Comparison of ENCODE assay signal across 1 fruit fly cellular context in genomic region chrX:2134226-2134880, dm6.
A peak's percentile ranks its signal among the peaks of the same experiment; 100 is the strongest.
TF ChIP-seq lines count a peak whose summit lies in the region.

No protein-coding gene starts in this region.

TF ChIP-seq in whole organism, embryonic, 481 proteins besides CTCF, POLR2A, EP300 and RAD21 (continued from another document and continues in another):
- TF ChIP-seq B-H1 (GFP tag; IDR thresholded peaks at IDR 0.05; lab: Robert Waterston, UW) (peak; percentile 21; the same call in 2 of the 3 replicates), btn (GFP tag; optimal IDR thresholded peaks at IDR 0.05; lab: Kevin White, UChicago) (peak; percentile 9), Dbx (GFP tag; IDR thresholded peaks at IDR 0.05; lab: Robert Waterston, UW) (no peak), CG13123 (GFP tag; optimal IDR thresholded peaks at IDR 0.05; lab: Kevin White, UChicago) (no peak), CG14667 (GFP tag; IDR thresholded peaks at IDR 0.05; lab: Robert Waterston, UW) (peak; percentile 56), tap (tag; optimal IDR thresholded peaks at IDR 0.05; lab: Kevin White, UChicago) (peak; percentile 83), Scr (GFP tag; IDR thresholded peaks at IDR 0.05; lab: Robert Waterston, UW; ENCODE audit: partially characterized antibody) (no peak), ttk (GFP tag; IDR thresholded peaks at IDR 0.05; lab: Robert Waterston, UW) (peak; percentile 67), stwl (tag; optimal IDR thresholded peaks at IDR 0.05; lab: Kevin White, UChicago) (no peak), al (GFP tag; IDR thresholded peaks at IDR 0.05; lab: Robert Waterston, UW) (no peak), tll (GFP tag; optimal IDR thresholded peaks at IDR 0.05; lab: Kevin White, UChicago) (no peak), dysf (GFP tag; IDR thresholded peaks at IDR 0.05; lab: Robert Waterston, UW) (peak; percentile 71), CG1529 (GFP tag; optimal IDR thresholded peaks at IDR 0.05; lab: Kevin White, UChicago) (peak; percentile 66), Xrp1 (GFP tag; IDR thresholded peaks at IDR 0.05; lab: Robert Waterston, UW) (peak; percentile 74), Hmr (GFP tag; optimal IDR thresholded peaks at IDR 0.05; lab: Kevin White, UChicago) (peak; percentile 57), corto (GFP tag; optimal IDR thresholded peaks at IDR 0.05; lab: Kevin White, UChicago) (peak; percentile 63), Bdp1 (GFP tag; optimal IDR thresholded peaks at IDR 0.05; lab: Kevin White, UChicago) (no peak), CG17359 (tag; optimal IDR thresholded peaks at IDR 0.05; lab: Kevin White, UChicago) (peak; percentile 79), CG14710 (tag; optimal IDR thresholded peaks at IDR 0.05; lab: Kevin White, UChicago) (peak; percentile 67), CG2116 (GFP tag; optimal IDR thresholded peaks at IDR 0.05; lab: Kevin White, UChicago) (peak; percentile 7), CoRest (tag; optimal IDR thresholded peaks at IDR 0.05; lab: Kevin White, UChicago) (peak; percentile 68), MESR4 (GFP tag; optimal IDR thresholded peaks at IDR 0.05; lab: Kevin White, UChicago) (no peak), stc (GFP tag; IDR thresholded peaks at IDR 0.05; lab: Robert Waterston, UW) (peak; percentile 74), croc (GFP tag; conservative IDR thresholded peaks at IDR 0.05; lab: Robert Waterston, UW) (peak; percentile 68), BEAF-32 (GFP tag; optimal IDR thresholded peaks at IDR 0.05; lab: Kevin White, UChicago) (no peak), Doc3 (GFP tag; IDR thresholded peaks at IDR 0.05; lab: Robert Waterston, UW; ENCODE audit: partially characterized antibody) (no peak), Deaf1 (tag; optimal IDR thresholded peaks at IDR 0.05; lab: Kevin White, UChicago) (peak; percentile 4), Abd-B (GFP tag; optimal IDR thresholded peaks at IDR 0.05; lab: Kevin White, UChicago) (peak; percentile 45), CG1647 (GFP tag; optimal IDR thresholded peaks at IDR 0.05; lab: Kevin White, UChicago) (no peak), row (GFP tag; IDR thresholded peaks at IDR 0.05; lab: Robert Waterston, UW) (peak; percentile 74), Dek (tag; optimal IDR thresholded peaks at IDR 0.05; lab: Kevin White, UChicago) (peak; percentile 42), CG15696 (tag; optimal IDR thresholded peaks at IDR 0.05; lab: Kevin White, UChicago) (peak; percentile 45), ems (GFP tag; optimal IDR thresholded peaks at IDR 0.05; lab: Kevin White, UChicago) (peak; percentile 54), slou (GFP tag; optimal IDR thresholded peaks at IDR 0.05; lab: Kevin White, UChicago) (peak; percentile 31), Ets65A (GFP tag; lab: Kevin White, UChicago) (peak; percentile 95), CG2199 (GFP tag; IDR thresholded peaks at IDR 0.05; lab: Robert Waterston, UW) (no peak), CG17912 (GFP tag; optimal IDR thresholded peaks at IDR 0.05; lab: Kevin White, UChicago) (no peak), CG10979 (tag; optimal IDR thresholded peaks at IDR 0.05; lab: Kevin White, UChicago) (peak; percentile 81), HmgD (GFP tag; optimal IDR thresholded peaks at IDR 0.05; lab: Kevin White, UChicago) (no peak), nerfin-1 (tag; optimal IDR thresholded peaks at IDR 0.05; lab: Kevin White, UChicago) (peak; percentile 83), CG14014 (GFP tag; IDR thresholded peaks at IDR 0.05; lab: Robert Waterston, UW) (peak; percentile 56; the same call in 1 of the 2 replicates), inv (GFP tag; IDR thresholded peaks at IDR 0.05; lab: Robert Waterston, UW; ENCODE audit: partially characterized antibody) (no peak), aop (GFP tag; IDR thresholded peaks at IDR 0.05; lab: Robert Waterston, UW) (no peak), CG4730 (GFP tag; IDR thresholded peaks at IDR 0.05; lab: Robert Waterston, UW) (no peak), H15 (GFP tag; IDR thresholded peaks at IDR 0.05; lab: Robert Waterston, UW) (peak; percentile 61), CG10654 (GFP tag; optimal IDR thresholded peaks at IDR 0.05; lab: Kevin White, UChicago) (peak; percentile 16), Nf-YB (GFP tag; optimal IDR thresholded peaks at IDR 0.05; lab: Kevin White, UChicago) (peak; percentile 45), CG10267 (tag; optimal IDR thresholded peaks at IDR 0.05; lab: Kevin White, UChicago) (peak; percentile 65), dan (GFP tag; IDR thresholded peaks at IDR 0.05; lab: Robert Waterston, UW) (0 out of 2 replicates have a peak, but pooled peaks have one; percentile 28), CG12942 (GFP tag; optimal IDR thresholded peaks at IDR 0.05; lab: Kevin White, UChicago) (no peak), CG3995 (GFP tag; optimal IDR thresholded peaks at IDR 0.05; lab: Kevin White, UChicago) (no peak), sens-2 (GFP tag; IDR thresholded peaks at IDR 0.05; lab: Robert Waterston, UW) (no peak), CG2678 (tag; optimal IDR thresholded peaks at IDR 0.05; lab: Kevin White, UChicago) (peak; percentile 81), lmd (GFP tag; IDR thresholded peaks at IDR 0.05; lab: Robert Waterston, UW) (peak; percentile 55), eve (GFP tag; optimal IDR thresholded peaks at IDR 0.05; lab: Kevin White, UChicago) (no peak), Taf1 (GFP tag; IDR thresholded peaks at IDR 0.05; lab: Robert Waterston, UW) (peak; percentile 22; the same call in 1 of the 2 replicates), CG8765 (GFP tag; IDR thresholded peaks at IDR 0.05; lab: Robert Waterston, UW) (0 out of 2 replicates have a peak, but pooled peaks have one; percentile 60), pita (GFP tag; optimal IDR thresholded peaks at IDR 0.05; lab: Kevin White, UChicago) (no peak), Nf-YC (tag; optimal IDR thresholded peaks at IDR 0.05; lab: Kevin White, UChicago) (no peak), Eip74EF (GFP tag; optimal IDR thresholded peaks at IDR 0.05; lab: Kevin White, UChicago) (no peak), CG11560 (tag; IDR thresholded peaks at IDR 0.05; lab: Robert Waterston, UW) (no peak), CrebB (tag; optimal IDR thresholded peaks at IDR 0.05; lab: Kevin White, UChicago) (peak; percentile 17), run (tag; optimal IDR thresholded peaks at IDR 0.05; lab: Kevin White, UChicago) (peak; percentile 26), CG10959 (GFP tag; IDR thresholded peaks at IDR 0.05; lab: Robert Waterston, UW) (no peak), toy (GFP tag; IDR thresholded peaks at IDR 0.05; lab: Robert Waterston, UW) (no peak), CG3726 (GFP tag; IDR thresholded peaks at IDR 0.05; lab: Robert Waterston, UW) (no peak), br (optimal IDR thresholded peaks at IDR 0.05; lab: Kevin White, UChicago) (no peak), CG6765 (GFP tag; optimal IDR thresholded peaks at IDR 0.05; lab: Kevin White, UChicago) (peak; percentile 50), da (GFP tag; optimal IDR thresholded peaks at IDR 0.05; lab: Kevin White, UChicago) (no peak), sd (tag; optimal IDR thresholded peaks at IDR 0.05; lab: Kevin White, UChicago) (no peak), CG7271 (tag; optimal IDR thresholded peaks at IDR 0.05; lab: Kevin White, UChicago) (peak; percentile 30), z (GFP tag; IDR thresholded peaks at IDR 0.05; lab: Robert Waterston, UW) (no peak), Tbp (GFP tag; optimal IDR thresholded peaks at IDR 0.05; lab: Kevin White, UChicago) (no peak), CG6854 (GFP tag; optimal IDR thresholded peaks at IDR 0.05; lab: Kevin White, UChicago) (peak; percentile 28), CG14441 (GFP tag; IDR thresholded peaks at IDR 0.05; lab: Robert Waterston, UW) (peak; percentile 51; the same call in 1 of the 2 replicates), CG13775 (GFP tag; optimal IDR thresholded peaks at IDR 0.05; lab: Kevin White, UChicago) (peak; percentile 30), C15 (GFP tag; IDR thresholded peaks at IDR 0.05; lab: Robert Waterston, UW) (no peak), CkIIα-i1 (GFP tag; IDR thresholded peaks at IDR 0.05; lab: Robert Waterston, UW) (no peak), Oaz (GFP tag; IDR thresholded peaks at IDR 0.05; lab: Robert Waterston, UW) (no peak), H2.0 (GFP tag; IDR thresholded peaks at IDR 0.05; lab: Robert Waterston, UW) (peak; percentile 66), CG13624 (GFP tag; optimal IDR thresholded peaks at IDR 0.05; lab: Kevin White, UChicago) (peak; percentile 28), en (GFP tag; optimal IDR thresholded peaks at IDR 0.05; lab: Kevin White, UChicago) (peak; percentile 11), pnt (GFP tag; optimal IDR thresholded peaks at IDR 0.05; lab: Kevin White, UChicago) (peak; percentile 53), Ptx1 (GFP tag; IDR thresholded peaks at IDR 0.05; lab: Robert Waterston, UW) (peak; percentile 68), HLH54F (GFP tag; optimal IDR thresholded peaks at IDR 0.05; lab: Kevin White, UChicago) (peak; percentile 27), rib (GFP tag; IDR thresholded peaks at IDR 0.05; lab: Robert Waterston, UW) (no peak), sens (GFP tag; lab: Kevin White, UChicago) (peak; percentile 96), jumu (GFP tag; optimal IDR thresholded peaks at IDR 0.05; lab: Kevin White, UChicago) (peak; percentile 63), Dip3 (GFP tag; optimal IDR thresholded peaks at IDR 0.05; lab: Kevin White, UChicago) (no peak), CG11695 (GFP tag; IDR thresholded peaks at IDR 0.05; lab: Robert Waterston, UW) (peak; percentile 74), CG16779 (GFP tag; IDR thresholded peaks at IDR 0.05; lab: Robert Waterston, UW) (no peak), gem (tag; optimal IDR thresholded peaks at IDR 0.05; lab: Kevin White, UChicago) (peak; percentile 81), CG10431 (GFP tag; optimal IDR thresholded peaks at IDR 0.05; lab: Kevin White, UChicago) (peak; percentile 38), Ada2b (GFP tag; IDR thresholded peaks at IDR 0.05; lab: Robert Waterston, UW) (peak; percentile 43; the same call in 1 of the 2 replicates), CG15514 (GFP tag; optimal IDR thresholded peaks at IDR 0.05; lab: Kevin White, UChicago) (peak; percentile 55), Six4 (GFP tag; optimal IDR thresholded peaks at IDR 0.05; lab: Kevin White, UChicago) (peak; percentile 50), CG4360 (GFP tag; IDR thresholded peaks at IDR 0.05; lab: Robert Waterston, UW) (peak; percentile 27; the same call in 1 of the 2 replicates), bab2 (GFP tag; optimal IDR thresholded peaks at IDR 0.05; lab: Kevin White, UChicago) (peak; percentile 61), CG16813 (GFP tag; IDR thresholded peaks at IDR 0.05; lab: Robert Waterston, UW; ENCODE audit: partially characterized antibody) (no peak), Optix (GFP tag; IDR thresholded peaks at IDR 0.05; lab: Robert Waterston, UW) (peak; percentile 62; the same call in 2 of the 3 replicates), pzg (GFP tag; optimal IDR thresholded peaks at IDR 0.05; lab: Kevin White, UChicago) (no peak), gfzf (GFP tag; optimal IDR thresholded peaks at IDR 0.05; lab: Kevin White, UChicago) (no peak), CG9437 (GFP tag; optimal IDR thresholded peaks at IDR 0.05; lab: Kevin White, UChicago) (peak; percentile 25), Chrac-16 (GFP tag; optimal IDR thresholded peaks at IDR 0.05; lab: Kevin White, UChicago) (peak; percentile 57), pros (GFP tag; optimal IDR thresholded peaks at IDR 0.05; lab: Kevin White, UChicago) (peak; percentile 77), CG16815 (GFP tag; optimal IDR thresholded peaks at IDR 0.05; lab: Kevin White, UChicago) (peak; percentile 66), CG2129 (GFP tag; IDR thresholded peaks at IDR 0.05; lab: Robert Waterston, UW; ENCODE audit: partially characterized antibody) (no peak), kay (GFP tag; optimal IDR thresholded peaks at IDR 0.05; lab: Kevin White, UChicago) (peak; percentile 12), CG2712 (tag; optimal IDR thresholded peaks at IDR 0.05; lab: Kevin White, UChicago) (peak; percentile 77), Drgx (GFP tag; IDR thresholded peaks at IDR 0.05; lab: Robert Waterston, UW) (peak; percentile 71), Mrtf (GFP tag; IDR thresholded peaks at IDR 0.05; lab: Robert Waterston, UW) (0 out of 3 replicates have a peak, but pooled peaks have one; percentile 48), HLH4C (GFP tag; IDR thresholded peaks at IDR 0.05; lab: Robert Waterston, UW; ENCODE audit: partially characterized antibody) (no peak), fru (optimal IDR thresholded peaks at IDR 0.05; lab: Kevin White, UChicago) (no peak), vnd (GFP tag; IDR thresholded peaks at IDR 0.05; lab: Robert Waterston, UW; ENCODE audit: partially characterized antibody) (no peak), ac (GFP tag; optimal IDR thresholded peaks at IDR 0.05; lab: Kevin White, UChicago) (no peak), Doc2 (GFP tag; IDR thresholded peaks at IDR 0.05; lab: Robert Waterston, UW) (no peak), CG10366 (GFP tag; IDR thresholded peaks at IDR 0.05; lab: Robert Waterston, UW) (peak; percentile 37), chn (GFP tag; optimal IDR thresholded peaks at IDR 0.05; lab: Kevin White, UChicago) (peak; percentile 72), TFAM (GFP tag; optimal IDR thresholded peaks at IDR 0.05; lab: Kevin White, UChicago) (no peak), CG8281 (tag; optimal IDR thresholded peaks at IDR 0.05; lab: Kevin White, UChicago) (peak; percentile 6), unc-4 (GFP tag; IDR thresholded peaks at IDR 0.05; lab: Robert Waterston, UW; ENCODE audit: partially characterized antibody) (no peak), CG17328 (GFP tag; IDR thresholded peaks at IDR 0.05; lab: Robert Waterston, UW) (peak; percentile 74), Dref (GFP tag; IDR thresholded peaks at IDR 0.05; lab: Robert Waterston, UW) (no peak), Jarid2 (GFP tag; optimal IDR thresholded peaks at IDR 0.05; lab: Kevin White, UChicago) (no peak), CG1832 (GFP tag; optimal IDR thresholded peaks at IDR 0.05; lab: Kevin White, UChicago) (no peak), CG5180 (GFP tag; optimal IDR thresholded peaks at IDR 0.05; lab: Kevin White, UChicago) (peak; percentile 54), trem (tag; optimal IDR thresholded peaks at IDR 0.05; lab: Kevin White, UChicago) (peak; percentile 59), Sry-β (GFP tag; optimal IDR thresholded peaks at IDR 0.05; lab: Kevin White, UChicago) (no peak), CG4820 (GFP tag; optimal IDR thresholded peaks at IDR 0.05; lab: Kevin White, UChicago) (peak; percentile 64), CHES-1-like (GFP tag; optimal IDR thresholded peaks at IDR 0.05; lab: Kevin White, UChicago) (peak; percentile 46), CG32772 (GFP tag; IDR thresholded peaks at IDR 0.05; lab: Robert Waterston, UW) (no peak), CG7372 (GFP tag; IDR thresholded peaks at IDR 0.05; lab: Robert Waterston, UW) (no peak), CG14050 (GFP tag; IDR thresholded peaks at IDR 0.05; lab: Robert Waterston, UW) (peak; percentile 43; the same call in 1 of the 3 replicates), CG8089 (GFP tag; optimal IDR thresholded peaks at IDR 0.05; lab: Kevin White, UChicago) (peak; percentile 15)
